Fruit fly (Drosophila melanogaster) whole organism, embryonic: Measurements from ENCODE around the gene CG5180.

Experiments
- CG11504 ChIP-seq: fragments of 200-800 bp; sonication (Bioruptor generic); optimal IDR thresholded peaks from 3 replicates; lab custom pipeline; 2019; ENCODE audit warnings: missing biosample characterization, mild to moderate bottlenecking, missing genetic modification characterization, moderate library complexity
- CG12104 ChIP-seq: fragments of 200-800 bp; sonication (Bioruptor generic); optimal IDR thresholded peaks from 3 replicates; lab custom pipeline; 2016; ENCODE audit warnings: missing biosample characterization, missing genetic modification characterization
- CG14710 ChIP-seq: fragments of 200-800 bp; sonication (Bioruptor generic); optimal IDR thresholded peaks from 3 replicates; lab custom pipeline; 2019; ENCODE audit warnings: missing biosample characterization, mild to moderate bottlenecking, missing genetic modification characterization, moderate library complexity
- CG17328 ChIP-seq: fragments of 200-800 bp; sonication (Bioruptor generic); IDR thresholded peaks from 2 replicates; pipeline ENCODE4 v1.3.6; 2022; ENCODE audit warnings: missing biosample characterization, missing genetic modification characterization
- CG17385 ChIP-seq: fragments of 200-800 bp; sonication (Bioruptor generic); optimal IDR thresholded peaks from 3 replicates; lab custom pipeline; 2018; ENCODE audit warnings: missing biosample characterization, mild to moderate bottlenecking, missing genetic modification characterization
- CG18619 ChIP-seq: fragments of 200-800 bp; sonication (Bioruptor generic); optimal IDR thresholded peaks from 3 replicates; lab custom pipeline; 2017; ENCODE audit warnings: missing biosample characterization, mild to moderate bottlenecking, missing genetic modification characterization
- CG2678 ChIP-seq: fragments of 200-800 bp; sonication (Bioruptor generic); optimal IDR thresholded peaks from 3 replicates; lab custom pipeline; 2019; ENCODE audit warnings: missing biosample characterization, mild to moderate bottlenecking, missing genetic modification characterization, moderate library complexity
- CG31365 ChIP-seq: fragments of 200-800 bp; sonication (Bioruptor generic); optimal IDR thresholded peaks from 2 replicates; lab custom pipeline; 2018; ENCODE audit warnings: missing biosample characterization, mild to moderate bottlenecking, missing genetic modification characterization
- CG32532 ChIP-seq: fragments of 200-800 bp; sonication (Bioruptor generic); IDR thresholded peaks from 2 replicates; pipeline ENCODE4 v1.3.6; 2022; ENCODE audit warnings: missing biosample characterization, missing genetic modification characterization
- CG32767 ChIP-seq: fragments of 200-800 bp; sonication (Bioruptor generic); IDR thresholded peaks from 2 replicates; pipeline ENCODE4 v1.3.6; 2022; ENCODE audit warnings: missing biosample characterization, missing genetic modification characterization
- CG4282 ChIP-seq: fragments of 200-800 bp; sonication (Bioruptor generic); optimal IDR thresholded peaks from 2 replicates; lab custom pipeline; 2016; ENCODE audit warnings: missing biosample characterization, missing genetic modification characterization
- CG4424 ChIP-seq: fragments of 200-800 bp; sonication (Bioruptor generic); optimal IDR thresholded peaks from 3 replicates; lab custom pipeline; 2016; ENCODE audit warnings: missing biosample characterization, missing genetic modification characterization
- CG4617 ChIP-seq: fragments of 200-800 bp; sonication (Bioruptor generic); optimal IDR thresholded peaks from 3 replicates; lab custom pipeline; 2016; ENCODE audit warnings: missing biosample characterization, missing genetic modification characterization, borderline replicate concordance
- CG6791 ChIP-seq: fragments of 200-800 bp; sonication (Bioruptor generic); IDR thresholded peaks from 3 replicates; pipeline ENCODE4 v1.3.6; 2022; ENCODE audit warnings: missing biosample characterization, missing genetic modification characterization; ENCODE audit not compliant: partially characterized antibody
- CG7271 ChIP-seq: fragments of 200-800 bp; sonication (Bioruptor generic); optimal IDR thresholded peaks from 2 replicates; lab custom pipeline; 2018; ENCODE audit warnings: missing biosample characterization, mild to moderate bottlenecking, missing genetic modification characterization, moderate library complexity
- CG8281 ChIP-seq: fragments of 200-800 bp; sonication (Bioruptor generic); optimal IDR thresholded peaks from 2 replicates; lab custom pipeline; 2018; ENCODE audit warnings: missing biosample characterization, mild to moderate bottlenecking, missing genetic modification characterization, moderate library complexity
- CG8944 ChIP-seq: fragments of 200-800 bp; sonication (Bioruptor generic); optimal IDR thresholded peaks from 3 replicates; lab custom pipeline; 2016; ENCODE audit warnings: missing biosample characterization, missing genetic modification characterization
- CG9797 ChIP-seq: fragments of 200-800 bp; sonication (Bioruptor generic); optimal IDR thresholded peaks from 3 replicates; lab custom pipeline; 2018; ENCODE audit warnings: missing biosample characterization, mild to moderate bottlenecking, missing genetic modification characterization
- E2f2 ChIP-seq: fragments of 200-800 bp; sonication (Bioruptor generic); IDR thresholded peaks from 2 replicates; pipeline ENCODE4 v1.3.6; 2022; ENCODE audit warnings: missing biosample characterization, missing genetic modification characterization
- ERR ChIP-seq: fragments of 200-800 bp; sonication (Bioruptor generic); optimal IDR thresholded peaks from 2 replicates; lab custom pipeline; 2016; ENCODE audit warnings: missing biosample characterization, missing genetic modification characterization
- NC2β ChIP-seq: fragments of 200-800 bp; sonication (Bioruptor generic); optimal IDR thresholded peaks from 2 replicates; lab custom pipeline; 2016; ENCODE audit warnings: missing biosample characterization, missing genetic modification characterization
- PHDP ChIP-seq: fragments of 200-800 bp; sonication (Bioruptor generic); optimal IDR thresholded peaks from 3 replicates; lab custom pipeline; 2018; ENCODE audit warnings: missing biosample characterization, mild to moderate bottlenecking, missing genetic modification characterization, moderate library complexity
- Poxn ChIP-seq: fragments of 200-800 bp; sonication (Bioruptor generic); IDR thresholded peaks from 2 replicates; pipeline ENCODE4 v1.3.6; 2022; ENCODE audit warnings: missing biosample characterization, missing genetic modification characterization
- Rfx ChIP-seq: fragments of 200-800 bp; sonication (Bioruptor generic); IDR thresholded peaks from 2 replicates; pipeline ENCODE4 v1.3.6; 2022; ENCODE audit warnings: missing biosample characterization, missing genetic modification characterization
- Rx ChIP-seq: fragments of 200-800 bp; sonication (Bioruptor generic); IDR thresholded peaks from 2 replicates; pipeline ENCODE4 v1.3.6; 2022; ENCODE audit warnings: missing biosample characterization, missing genetic modification characterization
- Scr ChIP-seq: fragments of 200-800 bp; sonication (Bioruptor generic); IDR thresholded peaks from 2 replicates; pipeline ENCODE4 v1.3.6; 2022; ENCODE audit warnings: missing biosample characterization, missing genetic modification characterization; ENCODE audit not compliant: partially characterized antibody
- Sox102F ChIP-seq: fragments of 200-800 bp; sonication (Bioruptor generic); optimal IDR thresholded peaks from 2 replicates; lab custom pipeline; 2018; ENCODE audit warnings: missing biosample characterization, mild to moderate bottlenecking, missing genetic modification characterization, moderate library complexity
- Stat92E ChIP-seq, 3 experiments: fragments of >200 bp in 2 of 3; fragments of 200-800 bp in 1 of 3; sonication (Bioruptor generic) in 1 of 3; optimal IDR thresholded peaks; 2 replicates each; lab custom pipeline; 2017 to 2019; ENCODE audit warnings: missing biosample characterization in 3 of 3, missing genetic modification characterization in 3 of 3, mild to moderate bottlenecking in 1 of 3, moderate library complexity in 1 of 3
- Trl ChIP-seq, 3 experiments: fragments of >200 bp in 2 of 3; fragments of 200-800 bp in 1 of 3; sonication (Bioruptor generic) in 1 of 3; optimal IDR thresholded peaks; 2 replicates in 1 of 3; 3 replicates in 2 of 3; lab custom pipeline; 2016 to 2017; ENCODE audit warnings: missing biosample characterization in 1 of 3, missing genetic modification characterization in 1 of 3
- Xrp1 ChIP-seq: fragments of 200-800 bp; sonication (Bioruptor generic); IDR thresholded peaks from 2 replicates; pipeline ENCODE4 v1.3.6; 2022; ENCODE audit warnings: missing biosample characterization, missing genetic modification characterization
- ap ChIP-seq: fragments of 200-800 bp; sonication (Bioruptor generic); IDR thresholded peaks from 2 replicates; pipeline ENCODE4 v1.3.6; 2022; ENCODE audit warnings: missing biosample characterization, missing genetic modification characterization
- az2 ChIP-seq: fragments of 200-800 bp; sonication (Bioruptor generic); optimal IDR thresholded peaks from 3 replicates; lab custom pipeline; 2016; ENCODE audit warnings: missing biosample characterization, missing genetic modification characterization
- bigmax ChIP-seq: fragments of 200-800 bp; sonication (Bioruptor generic); optimal IDR thresholded peaks from 2 replicates; lab custom pipeline; 2018; ENCODE audit warnings: missing biosample characterization, mild to moderate bottlenecking, missing genetic modification characterization
- bowl ChIP-seq: fragments of 200-800 bp; sonication (Bioruptor generic); IDR thresholded peaks from 2 replicates; pipeline ENCODE4 v1.3.6; 2022; ENCODE audit warnings: missing biosample characterization, missing genetic modification characterization
- exex ChIP-seq: fragments of 200-800 bp; sonication (Bioruptor generic); optimal IDR thresholded peaks from 4 replicates; lab custom pipeline; 2018; ENCODE audit warnings: missing biosample characterization, mild to moderate bottlenecking, missing genetic modification characterization, moderate library complexity
- fd64A ChIP-seq: fragments of 200-800 bp; sonication (Bioruptor generic); optimal IDR thresholded peaks from 3 replicates; lab custom pipeline; 2018; ENCODE audit warnings: missing biosample characterization, mild to moderate bottlenecking, missing genetic modification characterization
- hkb ChIP-seq, 2 experiments: fragments of 200-800 bp in 1 of 2; fragments of >200 bp in 1 of 2; sonication (Bioruptor generic) in 1 of 2; IDR thresholded peaks in 1 of 2; optimal IDR thresholded peaks in 1 of 2; 2 replicates each; pipeline versions ENCODE4 v1.3.6 to Lab custom; 2017 to 2022; ENCODE audit warnings: missing biosample characterization in 1 of 2, missing genetic modification characterization in 1 of 2
- ind ChIP-seq: fragments of 200-800 bp; sonication (Bioruptor generic); optimal IDR thresholded peaks from 3 replicates; lab custom pipeline; 2016; ENCODE audit warnings: missing biosample characterization, missing genetic modification characterization
- inv ChIP-seq: fragments of 200-800 bp; sonication (Bioruptor generic); IDR thresholded peaks from 2 replicates; pipeline ENCODE4 v1.3.6; 2022; ENCODE audit warnings: missing biosample characterization, missing genetic modification characterization; ENCODE audit not compliant: partially characterized antibody
- lmd ChIP-seq: fragments of 200-800 bp; sonication (Bioruptor generic); IDR thresholded peaks from 2 replicates; pipeline ENCODE4 v1.3.6; 2022; ENCODE audit warnings: missing biosample characterization, missing genetic modification characterization
- lola ChIP-seq, 3 experiments: fragments of >200 bp in 2 of 3; fragments of 200-800 bp in 1 of 3; sonication (Bioruptor generic) in 1 of 3; optimal IDR thresholded peaks; 2 replicates each; lab custom pipeline; 2017 to 2019; ENCODE audit warnings: missing biosample characterization in 3 of 3, missing genetic modification characterization in 3 of 3, mild to moderate bottlenecking in 1 of 3, moderate library complexity in 1 of 3
- oc ChIP-seq: fragments of 200-800 bp; sonication (Bioruptor generic); optimal IDR thresholded peaks from 2 replicates; lab custom pipeline; 2018; ENCODE audit warnings: missing biosample characterization, mild to moderate bottlenecking, missing genetic modification characterization, moderate library complexity
- seq ChIP-seq: fragments of 200-800 bp; sonication (Bioruptor generic); IDR thresholded peaks from 2 replicates; pipeline ENCODE4 v1.3.6; 2022; ENCODE audit warnings: missing biosample characterization, missing genetic modification characterization
- sim ChIP-seq: fragments of 200-800 bp; sonication (Bioruptor generic); IDR thresholded peaks from 2 replicates; pipeline ENCODE4 v1.3.6; 2022; ENCODE audit warnings: missing biosample characterization, missing genetic modification characterization
- slou ChIP-seq: fragments of 200-800 bp; sonication (Bioruptor generic); optimal IDR thresholded peaks from 3 replicates; lab custom pipeline; 2016; ENCODE audit warnings: missing biosample characterization, missing genetic modification characterization
- so ChIP-seq: fragments of 200-800 bp; sonication (Bioruptor generic); IDR thresholded peaks from 3 replicates; pipeline ENCODE4 v1.3.6; 2022; ENCODE audit warnings: missing biosample characterization, missing genetic modification characterization
- sob ChIP-seq: fragments of 200-800 bp; sonication (Bioruptor generic); IDR thresholded peaks from 2 replicates; pipeline ENCODE4 v1.3.6; 2022; ENCODE audit warnings: missing biosample characterization, missing genetic modification characterization
- stc ChIP-seq: fragments of 200-800 bp; sonication (Bioruptor generic); IDR thresholded peaks from 2 replicates; pipeline ENCODE4 v1.3.6; 2022; ENCODE audit warnings: missing biosample characterization, missing genetic modification characterization
- trh ChIP-seq: fragments of 200-800 bp; sonication (Bioruptor generic); optimal IDR thresholded peaks from 2 replicates; lab custom pipeline; 2016; ENCODE audit warnings: missing biosample characterization, missing genetic modification characterization
- yki ChIP-seq: fragments of >200 bp; optimal IDR thresholded peaks from 3 replicates; lab custom pipeline; 2018
- zfh1 ChIP-seq: fragments of 200-800 bp; sonication (Bioruptor generic); IDR thresholded peaks from 3 replicates; pipeline ENCODE4 v1.3.6; 2022; ENCODE audit warnings: missing biosample characterization, missing genetic modification characterization

CG5180 gene

DNA sequence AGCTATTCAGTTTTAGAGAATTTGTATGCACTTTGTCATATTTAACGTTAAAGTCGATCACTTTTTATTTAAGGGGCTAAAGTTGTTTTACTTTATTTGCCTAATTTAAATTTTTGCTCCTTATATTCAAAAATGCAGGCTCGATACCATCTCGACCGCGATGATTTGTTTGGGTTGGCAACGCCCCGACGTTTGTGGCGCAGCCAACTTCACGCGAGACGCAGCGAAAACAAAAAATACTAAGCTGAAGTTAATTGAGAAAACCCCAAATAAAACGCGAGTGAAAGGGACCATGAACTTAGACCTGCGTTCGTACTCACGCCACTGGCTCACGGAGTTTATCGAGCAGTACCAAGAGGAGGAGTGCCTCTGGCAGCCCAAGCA, 368 bp downstream of the CG5180 start (continued):
- no peak for TF ChIP-seq oc (tag; lab: Kevin White, UChicago)
- no peak for TF ChIP-seq slou
- TF ChIP-seq CG32767 (GFP tag; lab: Robert Waterston, UW) = no peak
- TF ChIP-seq CG6791 (GFP tag; lab: Robert Waterston, UW) = peak; percentile 61
- TF ChIP-seq yki = no peak
- TF ChIP-seq Rx (GFP tag; lab: Robert Waterston, UW) = no peak; the same call in 1 of the 2 replicates
- TF ChIP-seq CG32532 (GFP tag; lab: Robert Waterston, UW) = peak; percentile 10
- TF ChIP-seq lmd = no peak
- peak in 1 of 3 experiments; percentile 43 for TF ChIP-seq lola (GFP tag; optimal IDR thresholded peaks at IDR 0.05; lab: Kevin White, UChicago)
- no peak for TF ChIP-seq CG7271 (tag; lab: Kevin White, UChicago)
- peak; percentile 86 for TF ChIP-seq E2f2 (GFP tag; lab: Robert Waterston, UW)
- no peak for TF ChIP-seq Poxn (GFP tag; lab: Robert Waterston, UW)
- TF ChIP-seq CG31365 (tag; lab: Kevin White, UChicago) = no peak
- no peak for TF ChIP-seq CG8944 (GFP tag; lab: Kevin White, UChicago)
- TF ChIP-seq Xrp1 (GFP tag; lab: Robert Waterston, UW) = no peak
- no peak for TF ChIP-seq CG17385 (GFP tag; lab: Kevin White, UChicago)
- TF ChIP-seq trh = no peak
- no peak for TF ChIP-seq ERR
- TF ChIP-seq ap (GFP tag; lab: Robert Waterston, UW) = no peak
- TF ChIP-seq sob = peak; percentile 29; the same call in 1 of the 2 replicates
- no peak for TF ChIP-seq Stat92E (GFP tag; optimal IDR thresholded peaks at IDR 0.05; lab: Kevin White, UChicago)
- no peak for TF ChIP-seq sim (GFP tag; lab: Robert Waterston, UW)
- TF ChIP-seq hkb (optimal IDR thresholded peaks at IDR 0.05; lab: Kevin White, UChicago) = no peak
- TF ChIP-seq hkb (GFP tag; IDR thresholded peaks at IDR 0.05; lab: Robert Waterston, UW) = no peak
- TF ChIP-seq CG12104 = no peak
- TF ChIP-seq so (GFP tag; lab: Robert Waterston, UW) = no peak
- peak; percentile 48; the same call in 1 of the 3 replicates for TF ChIP-seq zfh1
- TF ChIP-seq seq (GFP tag; lab: Robert Waterston, UW) = no peak
- TF ChIP-seq CG2678 (tag; lab: Kevin White, UChicago) = no peak
- no peak for TF ChIP-seq ind (GFP tag; lab: Kevin White, UChicago)
- TF ChIP-seq bigmax (GFP tag; lab: Kevin White, UChicago) = no peak
- peak; percentile 57 for TF ChIP-seq CG4617 (GFP tag; lab: Kevin White, UChicago)
- TF ChIP-seq inv (GFP tag; lab: Robert Waterston, UW) = peak; percentile 47
- TF ChIP-seq CG17328 (GFP tag; lab: Robert Waterston, UW) = peak; percentile 27
- no peak for TF ChIP-seq CG9797 (GFP tag; lab: Kevin White, UChicago)
- TF ChIP-seq bowl (GFP tag; lab: Robert Waterston, UW) = no peak
- TF ChIP-seq Scr (GFP tag; lab: Robert Waterston, UW) = peak; percentile 47
- no peak for TF ChIP-seq az2 (GFP tag; lab: Kevin White, UChicago)
- no peak for TF ChIP-seq CG4424 (GFP tag; lab: Kevin White, UChicago)
- TF ChIP-seq Trl (optimal IDR thresholded peaks at IDR 0.05; lab: Kevin White, UChicago) = no peak
- no peak for TF ChIP-seq Trl (GFP tag; optimal IDR thresholded peaks at IDR 0.05; lab: Kevin White, UChicago)
- no peak for TF ChIP-seq NC2β (GFP tag; lab: Kevin White, UChicago)
- no peak for TF ChIP-seq CG11504
- no peak for TF ChIP-seq CG8281 (tag; lab: Kevin White, UChicago)
- no peak for TF ChIP-seq CG4282 (GFP tag; lab: Kevin White, UChicago)
- TF ChIP-seq PHDP (tag; lab: Kevin White, UChicago) = no peak
- no peak for TF ChIP-seq stc (GFP tag; lab: Robert Waterston, UW)
- TF ChIP-seq CG18619 (GFP tag; lab: Kevin White, UChicago) = no peak
- no peak for TF ChIP-seq Sox102F
- no peak for TF ChIP-seq CG14710 (tag; lab: Kevin White, UChicago)
- no peak for TF ChIP-seq fd64A (GFP tag; lab: Kevin White, UChicago)
- TF ChIP-seq exex (tag; lab: Kevin White, UChicago) = no peak
- peak; percentile 71 for TF ChIP-seq Rfx (GFP tag; lab: Robert Waterston, UW)
